Fruit fly (Drosophila melanogaster) whole organism, embryonic: ENCODE data around the gene CG32147.

Source experiments
- Adf1 ChIP-seq: fragments of 200-800 bp; sonication (Bioruptor generic); IDR thresholded peaks from 2 replicates; pipeline ENCODE4 v1.3.6; 2022; ENCODE audit warnings: missing biosample characterization, missing genetic modification characterization
- C15 ChIP-seq: fragments of 200-800 bp; sonication (Bioruptor generic); IDR thresholded peaks from 3 replicates; pipeline ENCODE4 v1.3.6; 2022; ENCODE audit warnings: missing biosample characterization, missing genetic modification characterization
- CG11696 ChIP-seq: fragments of 200-800 bp; sonication (Bioruptor generic); IDR thresholded peaks from 2 replicates; pipeline ENCODE4 v1.3.6; 2022; ENCODE audit warnings: missing biosample characterization, missing genetic modification characterization
- CG12219 ChIP-seq: fragments of 200-800 bp; sonication (Bioruptor generic); optimal IDR thresholded peaks from 3 replicates; lab custom pipeline; 2018; ENCODE audit warnings: missing biosample characterization, mild to moderate bottlenecking, missing genetic modification characterization
- CG12769 ChIP-seq: fragments of 200-800 bp; sonication (Bioruptor generic); optimal IDR thresholded peaks from 2 replicates; lab custom pipeline; 2019; ENCODE audit warnings: missing biosample characterization, mild to moderate bottlenecking, missing genetic modification characterization, moderate library complexity
- CG14667 ChIP-seq: fragments of 200-800 bp; sonication (Bioruptor generic); IDR thresholded peaks from 2 replicates; pipeline ENCODE4 v1.3.6; 2022; ENCODE audit warnings: missing biosample characterization, missing genetic modification characterization
- CG17328 ChIP-seq: fragments of 200-800 bp; sonication (Bioruptor generic); IDR thresholded peaks from 2 replicates; pipeline ENCODE4 v1.3.6; 2022; ENCODE audit warnings: missing biosample characterization, missing genetic modification characterization
- CG17612 ChIP-seq: fragments of 200-800 bp; sonication (Bioruptor generic); IDR thresholded peaks from 2 replicates; pipeline ENCODE4 v1.3.6; 2022; ENCODE audit warnings: missing biosample characterization, missing genetic modification characterization
- CG18476 ChIP-seq: fragments of 200-800 bp; sonication (Bioruptor generic); optimal IDR thresholded peaks from 2 replicates; lab custom pipeline; 2016; ENCODE audit warnings: missing biosample characterization, mild to moderate bottlenecking, missing genetic modification characterization
- CG2889 ChIP-seq: fragments of 200-800 bp; sonication (Bioruptor generic); IDR thresholded peaks from 3 replicates; pipeline ENCODE4 v1.3.6; 2022; ENCODE audit warnings: missing biosample characterization, missing genetic modification characterization
- CG30020 ChIP-seq: fragments of 200-800 bp; optimal IDR thresholded peaks from 2 replicates; lab custom pipeline; 2019; ENCODE audit warnings: missing biosample characterization, mild to moderate bottlenecking, missing genetic modification characterization, moderate library complexity
- CG32772 ChIP-seq: fragments of 200-800 bp; sonication (Bioruptor generic); IDR thresholded peaks from 2 replicates; pipeline ENCODE4 v1.3.6; 2022; ENCODE audit warnings: missing biosample characterization, missing genetic modification characterization
- CG34376 ChIP-seq: fragments of 200-800 bp; sonication (Bioruptor generic); optimal IDR thresholded peaks from 2 replicates; lab custom pipeline; 2018; ENCODE audit warnings: missing biosample characterization, mild to moderate bottlenecking, missing genetic modification characterization
- CG3995 ChIP-seq: fragments of 200-800 bp; sonication (Bioruptor generic); optimal IDR thresholded peaks from 3 replicates; lab custom pipeline; 2016; ENCODE audit warnings: missing biosample characterization, missing genetic modification characterization
- CG4404 ChIP-seq: fragments of 200-800 bp; sonication (Bioruptor generic); IDR thresholded peaks from 2 replicates; pipeline ENCODE4 v1.3.6; 2022; ENCODE audit warnings: missing biosample characterization, missing genetic modification characterization
- CG4424 ChIP-seq: fragments of 200-800 bp; sonication (Bioruptor generic); optimal IDR thresholded peaks from 3 replicates; lab custom pipeline; 2016; ENCODE audit warnings: missing biosample characterization, missing genetic modification characterization
- CG6813 ChIP-seq: fragments of 200-800 bp; sonication (Bioruptor generic); optimal IDR thresholded peaks from 2 replicates; lab custom pipeline; 2017; ENCODE audit warnings: missing biosample characterization, missing genetic modification characterization, mild to moderate bottlenecking, moderate library complexity, missing genetic modification reagents
- CG8281 ChIP-seq: fragments of 200-800 bp; sonication (Bioruptor generic); optimal IDR thresholded peaks from 2 replicates; lab custom pipeline; 2018; ENCODE audit warnings: missing biosample characterization, mild to moderate bottlenecking, missing genetic modification characterization, moderate library complexity
- Dfd ChIP-seq, 2 experiments: fragments of >200 bp; optimal IDR thresholded peaks; 2 replicates each; lab custom pipeline; 2017; ENCODE audit warnings: missing biosample characterization in 2 of 2, missing genetic modification characterization in 2 of 2
- Dll ChIP-seq: fragments of 200-800 bp; sonication (Bioruptor generic); IDR thresholded peaks from 4 replicates; pipeline ENCODE4 v1.3.6; 2022; ENCODE audit warnings: missing biosample characterization, missing genetic modification characterization; ENCODE audit not compliant: partially characterized antibody
- Ets65A ChIP-seq: fragments of 200-800 bp; sonication (Bioruptor generic); peaks from one replicate; lab custom pipeline; 2016; ENCODE audit warnings: missing biosample characterization, missing genetic modification characterization
- Fer2 ChIP-seq: fragments of 200-800 bp; sonication (Bioruptor generic); optimal IDR thresholded peaks from 2 replicates; lab custom pipeline; 2018; ENCODE audit warnings: missing biosample characterization, mild to moderate bottlenecking, missing genetic modification characterization, moderate library complexity
- HHEX ChIP-seq: fragments of 200-800 bp; sonication (Bioruptor generic); optimal IDR thresholded peaks from 3 replicates; lab custom pipeline; 2017; ENCODE audit warnings: missing biosample characterization, mild to moderate bottlenecking, missing genetic modification characterization, missing genetic modification reagents
- Hr3 ChIP-seq: fragments of 200-800 bp; sonication (Bioruptor generic); optimal IDR thresholded peaks from 3 replicates; lab custom pipeline; 2016; ENCODE audit warnings: missing biosample characterization, missing genetic modification characterization
- MESR4 ChIP-seq: fragments of 200-800 bp; sonication (Bioruptor generic); optimal IDR thresholded peaks from 2 replicates; lab custom pipeline; 2018; ENCODE audit warnings: missing biosample characterization, mild to moderate bottlenecking, missing genetic modification characterization, moderate library complexity
- Mad ChIP-seq: fragments of 200-800 bp; sonication (Bioruptor generic); optimal IDR thresholded peaks from 2 replicates; lab custom pipeline; 2016; ENCODE audit warnings: missing biosample characterization, missing genetic modification characterization
- Mes4 ChIP-seq: fragments of 200-800 bp; sonication (Bioruptor generic); optimal IDR thresholded peaks from 2 replicates; lab custom pipeline; 2016; ENCODE audit warnings: missing biosample characterization, missing genetic modification characterization
- Nf-YC ChIP-seq: fragments of 200-800 bp; optimal IDR thresholded peaks from 3 replicates; lab custom pipeline; 2019; ENCODE audit warnings: missing biosample characterization, mild to moderate bottlenecking, missing genetic modification characterization, moderate library complexity
- Side ChIP-seq: fragments of 200-800 bp; sonication (Bioruptor generic); optimal IDR thresholded peaks from 2 replicates; lab custom pipeline; 2016; ENCODE audit warnings: missing biosample characterization, missing genetic modification characterization
- Vsx1 ChIP-seq: fragments of 200-800 bp; sonication (Bioruptor generic); optimal IDR thresholded peaks from 2 replicates; lab custom pipeline; 2017; ENCODE audit warnings: missing biosample characterization, mild to moderate bottlenecking, missing genetic modification characterization, missing genetic modification reagents
- Xbp1 ChIP-seq: fragments of 200-800 bp; sonication (Bioruptor generic); optimal IDR thresholded peaks from 3 replicates; lab custom pipeline; 2016; ENCODE audit warnings: missing biosample characterization, mild to moderate bottlenecking, missing genetic modification characterization
- cad ChIP-seq: fragments of >200 bp; optimal IDR thresholded peaks from 2 replicates; lab custom pipeline; 2017; ENCODE audit warnings: missing biosample characterization, missing genetic modification characterization
- chm ChIP-seq: fragments of 200-800 bp; sonication (Bioruptor generic); IDR thresholded peaks from 2 replicates; pipeline ENCODE4 v1.3.6; 2022; ENCODE audit warnings: missing biosample characterization, missing genetic modification characterization
- corto ChIP-seq: fragments of 200-800 bp; sonication (Bioruptor generic); optimal IDR thresholded peaks from 2 replicates; lab custom pipeline; 2016; ENCODE audit warnings: missing biosample characterization, mild to moderate bottlenecking, missing genetic modification characterization, moderate library complexity
- crol ChIP-seq: fragments of 200-800 bp; sonication (Bioruptor generic); IDR thresholded peaks from 2 replicates; pipeline ENCODE4 v1.3.6; 2022; ENCODE audit warnings: missing biosample characterization, missing genetic modification characterization
- dmrt99B ChIP-seq: fragments of 200-800 bp; sonication (Bioruptor generic); optimal IDR thresholded peaks from 2 replicates; lab custom pipeline; 2018; ENCODE audit warnings: missing biosample characterization, mild to moderate bottlenecking, missing genetic modification characterization, moderate library complexity
- gem ChIP-seq: fragments of 200-800 bp; sonication (Bioruptor generic); optimal IDR thresholded peaks from 2 replicates; lab custom pipeline; 2019; ENCODE audit warnings: missing biosample characterization, mild to moderate bottlenecking, missing genetic modification characterization, moderate library complexity
- grn ChIP-seq: fragments of 200-800 bp; sonication (Bioruptor generic); optimal IDR thresholded peaks from 3 replicates; lab custom pipeline; 2017; ENCODE audit warnings: missing biosample characterization, missing genetic modification characterization
- jigr1 ChIP-seq: fragments of 200-800 bp; sonication (Bioruptor generic); IDR thresholded peaks from 3 replicates; pipeline ENCODE4 v1.3.6; 2022; ENCODE audit warnings: missing biosample characterization, missing genetic modification characterization
- jumu ChIP-seq: fragments of 200-800 bp; sonication (Bioruptor generic); optimal IDR thresholded peaks from 3 replicates; lab custom pipeline; 2016; ENCODE audit warnings: missing biosample characterization, missing genetic modification characterization
- nom ChIP-seq: fragments of 200-800 bp; sonication (Bioruptor generic); optimal IDR thresholded peaks from 2 replicates; lab custom pipeline; 2017; ENCODE audit warnings: missing biosample characterization, missing genetic modification characterization, mild to moderate bottlenecking, moderate library complexity, missing genetic modification reagents
- phol ChIP-seq: fragments of 200-800 bp; sonication (Bioruptor generic); optimal IDR thresholded peaks from 3 replicates; lab custom pipeline; 2018; ENCODE audit warnings: missing biosample characterization, mild to moderate bottlenecking, missing genetic modification characterization, moderate library complexity
- rib ChIP-seq: fragments of 200-800 bp; sonication (Bioruptor generic); IDR thresholded peaks from 2 replicates; pipeline ENCODE4 v1.3.6; 2022; ENCODE audit warnings: missing biosample characterization, missing genetic modification characterization
- ro ChIP-seq: fragments of 200-800 bp; sonication (Bioruptor generic); IDR thresholded peaks from 2 replicates; pipeline ENCODE4 v1.3.6; 2022; ENCODE audit warnings: missing biosample characterization, missing genetic modification characterization
- run ChIP-seq: fragments of 200-800 bp; sonication (Bioruptor generic); optimal IDR thresholded peaks from 3 replicates; lab custom pipeline; 2018; ENCODE audit warnings: missing biosample characterization, mild to moderate bottlenecking, missing genetic modification characterization
- sc ChIP-seq, 3 experiments: fragments of >200 bp in 2 of 3; fragments of 200-800 bp in 1 of 3; sonication (Bioruptor generic) in 1 of 3; optimal IDR thresholded peaks; 2 replicates in 2 of 3; 3 replicates in 1 of 3; lab custom pipeline; 2017; ENCODE audit warnings: mild to moderate bottlenecking in 1 of 3, missing biosample characterization in 1 of 3, missing genetic modification characterization in 1 of 3, missing genetic modification reagents in 1 of 3
- sob ChIP-seq: fragments of 200-800 bp; sonication (Bioruptor generic); IDR thresholded peaks from 2 replicates; pipeline ENCODE4 v1.3.6; 2022; ENCODE audit warnings: missing biosample characterization, missing genetic modification characterization
- sqz ChIP-seq: fragments of 200-800 bp; sonication (Bioruptor generic); optimal IDR thresholded peaks from 3 replicates; lab custom pipeline; 2018; ENCODE audit warnings: missing biosample characterization, mild to moderate bottlenecking, missing genetic modification characterization
- stwl ChIP-seq: fragments of 200-800 bp; sonication (Bioruptor generic); optimal IDR thresholded peaks from 3 replicates; lab custom pipeline; 2018; ENCODE audit warnings: missing biosample characterization, mild to moderate bottlenecking, missing genetic modification characterization, moderate library complexity
- tna ChIP-seq: fragments of 200-800 bp; sonication (Bioruptor generic); IDR thresholded peaks from 2 replicates; pipeline ENCODE4 v1.3.6; 2022; ENCODE audit warnings: missing biosample characterization, missing genetic modification characterization; ENCODE audit not compliant: partially characterized antibody

The CG32147 gene

DNA sequence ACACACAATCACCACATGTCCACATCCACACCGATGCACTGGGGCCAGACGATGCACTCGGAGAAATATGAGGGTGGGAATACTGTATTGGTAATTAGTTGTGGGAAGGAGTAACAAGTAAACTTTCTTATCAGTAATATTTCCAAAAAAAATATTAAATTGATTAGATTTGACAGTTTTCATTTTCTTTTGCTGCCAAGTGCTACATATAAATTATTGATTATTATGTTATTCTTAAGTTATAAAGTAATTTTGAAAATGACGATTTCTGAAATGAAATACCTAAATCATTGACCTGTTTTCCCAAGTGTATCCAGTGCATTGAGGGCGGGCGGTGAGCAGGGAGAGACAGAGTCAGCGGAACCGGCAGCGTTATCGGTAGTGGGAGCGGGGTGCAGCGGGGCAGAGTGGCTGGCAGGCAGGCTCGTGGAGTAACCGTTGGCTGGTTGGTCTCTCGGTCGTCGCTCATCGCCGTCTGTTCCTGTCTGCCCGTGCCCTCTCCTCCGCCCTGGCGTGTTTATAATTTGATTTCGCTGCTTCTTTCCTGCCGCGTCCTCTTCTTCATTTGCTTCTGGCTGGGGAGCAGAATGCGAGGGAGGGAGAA, 36.0 kb downstream of the CG32147 start (continued):
- TF ChIP-seq CG6813 = peak; percentile 47
- TF ChIP-seq CG18476 (GFP tag; lab: Kevin White, UChicago) = peak; percentile 11
- TF ChIP-seq CG11696 = no peak
- TF ChIP-seq CG17612 (GFP tag; lab: Robert Waterston, UW) = no peak
- peak; percentile 65 for TF ChIP-seq phol (tag; lab: Kevin White, UChicago)
- no peak for TF ChIP-seq CG34376 (GFP tag; lab: Kevin White, UChicago)
- TF ChIP-seq CG17328 (GFP tag; lab: Robert Waterston, UW) = 0 out of 2 replicates have a peak, but pooled peaks have one; percentile 44
- TF ChIP-seq crol (GFP tag; lab: Robert Waterston, UW) = peak; percentile 84
- TF ChIP-seq CG8281 (tag; lab: Kevin White, UChicago) = no peak
- TF ChIP-seq Fer2 (tag; lab: Kevin White, UChicago) = no peak
- no peak for TF ChIP-seq Dfd (GFP tag; optimal IDR thresholded peaks at IDR 0.05; lab: Kevin White, UChicago)
- TF ChIP-seq Mad (GFP tag; lab: Kevin White, UChicago) = no peak
- no peak for TF ChIP-seq stwl
- TF ChIP-seq ro (GFP tag; lab: Robert Waterston, UW) = no peak
- TF ChIP-seq CG32772 (GFP tag; lab: Robert Waterston, UW) = 0 out of 2 replicates have a peak, but pooled peaks have one; percentile 42
- no peak for TF ChIP-seq grn (GFP tag; lab: Kevin White, UChicago)
- TF ChIP-seq Mes4 (GFP tag; lab: Kevin White, UChicago) = no peak
- TF ChIP-seq C15 (GFP tag; lab: Robert Waterston, UW) = no peak
- peak; percentile 75 for TF ChIP-seq Ets65A (GFP tag; lab: Kevin White, UChicago)
- TF ChIP-seq sc (optimal IDR thresholded peaks at IDR 0.05; lab: Kevin White, UChicago) = no peak
- peak; percentile 45 for TF ChIP-seq sc (GFP tag; optimal IDR thresholded peaks at IDR 0.05; lab: Kevin White, UChicago)
- TF ChIP-seq HHEX (GFP tag; lab: Kevin White, UChicago) = no peak
- TF ChIP-seq jumu (GFP tag; lab: Kevin White, UChicago) = no peak
- no peak for TF ChIP-seq CG3995 (GFP tag; lab: Kevin White, UChicago)
- TF ChIP-seq Adf1 (GFP tag; lab: Robert Waterston, UW) = no peak
- TF ChIP-seq CG4424 (GFP tag; lab: Kevin White, UChicago) = peak; percentile 62
- no peak for TF ChIP-seq Nf-YC (tag; lab: Kevin White, UChicago)
- no peak for TF ChIP-seq tna (GFP tag; lab: Robert Waterston, UW)
- TF ChIP-seq rib (GFP tag; lab: Robert Waterston, UW) = no peak
- TF ChIP-seq gem (tag; lab: Kevin White, UChicago) = peak; percentile 79
- TF ChIP-seq cad (GFP tag; lab: Kevin White, UChicago) = no peak
- TF ChIP-seq sob (GFP tag; lab: Robert Waterston, UW) = no peak
- TF ChIP-seq MESR4 (GFP tag; lab: Kevin White, UChicago) = no peak
- no peak for TF ChIP-seq jigr1 (GFP tag; lab: Robert Waterston, UW)
- peak; percentile 94 for TF ChIP-seq corto (GFP tag; lab: Kevin White, UChicago)
- TF ChIP-seq CG4404 (GFP tag; lab: Robert Waterston, UW) = no peak
- no peak for TF ChIP-seq CG12769
- no peak for TF ChIP-seq dmrt99B (tag; lab: Kevin White, UChicago)
- no peak for TF ChIP-seq chm (GFP tag; lab: Robert Waterston, UW)
- TF ChIP-seq sqz (GFP tag; lab: Kevin White, UChicago) = peak; percentile 11
- TF ChIP-seq run (tag; lab: Kevin White, UChicago) = no peak
- TF ChIP-seq CG30020 (tag; lab: Kevin White, UChicago) = peak; percentile 13
- TF ChIP-seq Xbp1 (GFP tag; lab: Kevin White, UChicago) = peak; percentile 45
- no peak for TF ChIP-seq Vsx1 (GFP tag; lab: Kevin White, UChicago)
- TF ChIP-seq CG14667 (GFP tag; lab: Robert Waterston, UW) = no peak
- no peak for TF ChIP-seq CG12219 (GFP tag; lab: Kevin White, UChicago)
- no peak for TF ChIP-seq CG2889 (GFP tag; lab: Robert Waterston, UW)
- no peak for TF ChIP-seq Side
- peak; percentile 89 for TF ChIP-seq nom
- TF ChIP-seq Dll (GFP tag; lab: Robert Waterston, UW) = no peak
- TF ChIP-seq Hr3 (GFP tag; lab: Kevin White, UChicago) = peak; percentile 40
